Worm (Caenorhabditis elegans) whole organism, L4/young adult: Measurements from ENCODE around the gene mlc-4.

ENCODE experiments used
- W03F9.2 ChIP-seq: fragments of 150-350 bp; optimal IDR thresholded peaks from 2 replicates; lab custom pipeline; 2014; ENCODE audit warnings: missing biosample characterization, missing genetic modification characterization
- him-1 ChIP-seq: sonication (generic microtip); optimal IDR thresholded peaks from 2 replicates; lab custom pipeline; 2016; ENCODE audit warnings: missing genotype, missing genetic modification reagents, missing genetic modification characterization, missing compliant biosample characterization

DNA sequence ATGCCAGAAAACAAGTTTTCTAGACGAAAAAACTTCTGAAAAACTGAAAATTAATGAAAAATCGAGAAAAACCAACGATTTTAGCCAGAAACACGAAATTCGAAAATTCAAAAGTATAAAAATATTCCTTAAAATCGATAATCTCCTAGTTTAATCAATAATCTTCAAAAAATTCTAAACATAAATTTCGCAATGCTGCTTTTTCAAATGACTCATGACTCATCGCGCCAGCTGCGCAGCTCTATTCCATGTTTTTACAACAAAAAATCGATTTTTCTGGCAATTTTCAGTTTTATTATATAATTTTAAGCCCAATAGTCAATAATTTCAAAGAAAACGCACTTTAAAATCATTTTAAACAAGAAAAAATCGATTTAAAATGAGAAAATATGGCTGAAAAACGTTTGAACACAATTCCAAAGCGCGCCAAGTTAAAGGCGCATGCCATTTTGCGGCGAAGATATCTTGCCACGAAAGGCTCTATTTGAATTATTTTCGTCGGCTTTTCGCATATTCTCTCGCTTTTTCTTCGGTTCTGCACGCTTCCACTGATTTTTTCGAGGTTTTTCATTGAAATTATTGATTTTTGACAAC, 2.4 kb upstream of the mlc-4 start, which contains the start of gene cri-3:
- TF ChIP-seq him-1: no peak
- no peak for TF ChIP-seq W03F9.2
